Fruit fly (Drosophila melanogaster): ENCODE measurements around the gene mRpS25.

Gene mRpS25

DNA sequence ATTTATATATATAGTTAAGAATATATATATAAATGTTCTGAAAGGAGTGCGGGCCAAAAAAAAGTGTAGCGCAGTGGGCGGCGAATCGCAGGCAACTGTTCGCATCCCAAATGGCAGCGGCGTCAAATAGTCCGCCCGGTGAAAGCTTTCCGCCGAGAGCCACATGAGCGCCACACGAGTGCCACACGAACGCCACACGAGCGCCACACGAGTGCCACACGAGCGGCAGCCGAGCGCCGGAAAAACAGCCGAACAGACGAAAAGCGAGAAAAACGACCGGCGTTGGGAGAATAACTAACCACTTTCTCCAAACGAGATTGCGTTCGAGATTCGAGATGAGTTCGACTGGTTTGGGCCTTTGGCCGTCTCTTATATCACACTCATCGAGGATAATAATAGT, 8.7 kb upstream of the mRpS25 start:
- TF ChIP-seq CG5204 (GFP tag; optimal IDR thresholded peaks at IDR 0.05): no peak
- no peak for TF ChIP-seq Crg-1 (GFP tag; optimal IDR thresholded peaks at IDR 0.05)
- TF ChIP-seq CG14711 (tag; optimal IDR thresholded peaks at IDR 0.05): no peak
- TF ChIP-seq pad (GFP tag; optimal IDR thresholded peaks at IDR 0.05): no peak

DNA sequence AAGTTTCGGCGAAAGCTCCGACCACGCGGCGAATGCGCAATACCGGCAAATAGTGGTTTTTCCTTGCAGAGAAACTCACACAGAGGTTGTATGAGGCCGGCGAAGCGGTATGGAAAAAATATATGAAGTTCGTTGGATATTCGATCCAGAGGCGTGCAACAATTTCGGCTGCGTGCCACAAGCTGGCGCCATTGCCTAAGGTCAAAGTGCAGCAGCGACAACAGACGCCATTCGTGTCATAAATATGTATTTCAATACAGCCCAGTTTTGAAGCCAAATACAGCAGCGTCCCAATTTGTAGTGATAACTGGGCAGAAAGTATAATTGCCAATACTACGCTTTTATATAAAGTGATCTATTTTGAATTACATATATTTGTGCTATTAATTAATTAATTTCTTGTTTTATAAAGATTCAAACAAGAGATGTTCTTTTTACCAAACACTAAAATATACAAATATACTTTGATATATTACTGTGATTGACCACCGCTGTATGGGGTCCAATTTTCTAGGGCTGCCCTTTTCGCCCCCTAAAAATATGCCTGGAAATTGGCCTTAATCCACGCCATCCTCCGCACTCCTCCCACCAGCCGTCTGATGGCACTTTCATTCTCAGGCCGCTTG, 6.3 kb upstream of the mRpS25 start:
- no peak for TF ChIP-seq CG12768 (GFP tag; optimal IDR thresholded peaks at IDR 0.05)
- TF ChIP-seq CG1620 (GFP tag; optimal IDR thresholded peaks at IDR 0.05): no peak
- no peak for TF ChIP-seq Mnt (GFP tag; optimal IDR thresholded peaks at IDR 0.05)
- no peak for TF ChIP-seq cic (GFP tag; optimal IDR thresholded peaks at IDR 0.05)
- TF ChIP-seq bab1 (GFP tag; optimal IDR thresholded peaks at IDR 0.05): no peak
- TF ChIP-seq CG5204 (GFP tag; optimal IDR thresholded peaks at IDR 0.05): no peak
- no peak for TF ChIP-seq CG11617 (GFP tag; optimal IDR thresholded peaks at IDR 0.05)
- no peak for TF ChIP-seq ovo (GFP tag; optimal IDR thresholded peaks at IDR 0.05)
- TF ChIP-seq kay (GFP tag; ENCODE audit: borderline replicate concordance): no peak
- TF ChIP-seq toe (GFP tag; optimal IDR thresholded peaks at IDR 0.05): no peak
- no peak for TF ChIP-seq cnc (optimal IDR thresholded peaks at IDR 0.05)
- TF ChIP-seq CG7045 (GFP tag; optimal IDR thresholded peaks at IDR 0.05): no peak
- no peak for TF ChIP-seq CG14711 (tag; optimal IDR thresholded peaks at IDR 0.05)
- no peak for TF ChIP-seq Clk (GFP tag; optimal IDR thresholded peaks at IDR 0.05)
- TF ChIP-seq Hr96 (GFP tag; optimal IDR thresholded peaks at IDR 0.05): no peak
- no peak for TF ChIP-seq pad (GFP tag; optimal IDR thresholded peaks at IDR 0.05)

DNA sequence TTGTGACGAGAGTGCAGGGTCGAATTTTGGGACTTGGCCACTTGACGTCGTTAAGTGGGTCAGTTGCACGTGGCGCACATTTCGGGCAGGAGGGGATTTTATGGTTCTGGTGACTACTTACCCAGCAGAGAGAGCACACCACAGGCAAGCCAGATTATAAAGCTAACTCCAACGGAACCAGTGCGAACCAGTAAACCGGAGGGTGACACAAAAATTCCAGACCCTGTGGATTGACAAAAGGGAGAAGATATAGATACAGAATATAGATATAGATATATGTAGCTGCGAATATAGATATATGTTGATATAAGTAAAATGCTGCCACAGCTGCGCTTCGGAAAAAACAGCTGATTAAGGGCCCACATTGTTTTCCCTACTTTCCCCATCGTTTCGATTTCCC, 5.7 kb upstream of the mRpS25 start:
- TF ChIP-seq kay (GFP tag; ENCODE audit: borderline replicate concordance) (peak; percentile 30), bab1 (GFP tag; optimal IDR thresholded peaks at IDR 0.05) (no peak), CG7101 (tag; optimal IDR thresholded peaks at IDR 0.05) (no peak), Crg-1 (GFP tag; optimal IDR thresholded peaks at IDR 0.05) (no peak), Mnt (GFP tag; optimal IDR thresholded peaks at IDR 0.05) (peak; percentile 22), CG12768 (GFP tag; optimal IDR thresholded peaks at IDR 0.05) (no peak), CG14711 (tag; optimal IDR thresholded peaks at IDR 0.05) (no peak)

DNA sequence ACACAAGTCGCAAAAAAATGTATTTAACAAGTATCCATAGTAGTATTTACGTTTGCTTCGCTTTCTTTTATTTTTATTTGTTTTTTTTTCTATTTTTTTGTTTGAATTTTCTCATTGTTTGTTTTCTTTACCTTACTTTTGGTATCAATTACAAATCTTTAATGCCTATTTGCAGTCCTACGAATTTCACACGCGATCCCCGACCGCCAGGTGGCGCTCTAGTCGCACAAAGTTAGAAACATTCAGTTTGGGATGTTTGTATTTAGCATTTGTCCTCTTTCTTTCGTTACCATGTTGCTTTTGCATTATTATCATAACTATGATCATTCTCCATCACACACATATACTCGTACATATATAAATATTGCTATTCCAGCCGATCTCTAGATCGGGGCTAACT, 2.5 kb upstream of the mRpS25 start:
- no peak for TF ChIP-seq Hr96 (GFP tag; optimal IDR thresholded peaks at IDR 0.05)

DNA sequence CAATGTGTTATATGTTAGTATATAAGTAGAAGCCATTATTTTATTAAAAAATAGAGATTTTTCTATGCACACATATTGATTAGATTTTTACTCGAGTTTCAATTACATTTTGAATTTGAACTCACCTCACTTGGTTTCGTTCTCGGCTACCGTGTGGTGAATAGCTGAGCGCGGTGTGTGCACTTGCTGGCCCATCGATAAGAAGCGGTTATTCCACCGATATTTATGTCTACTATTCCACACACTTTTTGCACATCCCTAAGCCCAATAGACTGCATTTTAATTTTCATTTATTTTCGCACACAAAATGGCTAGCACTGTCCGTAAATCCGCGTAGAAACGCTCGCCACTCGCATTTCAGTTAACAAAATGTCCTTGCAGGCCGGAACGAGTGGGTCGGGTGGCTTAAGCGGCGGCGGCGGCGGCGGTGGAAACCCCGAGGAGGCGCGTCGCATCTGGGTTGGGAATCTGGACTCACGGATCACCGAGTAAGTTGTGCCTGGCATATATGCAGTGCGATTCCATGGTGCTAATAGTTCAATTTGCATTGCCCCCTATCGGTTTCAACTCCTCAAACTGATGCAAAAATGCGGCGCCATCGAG, 2.3 kb downstream of the mRpS25 start, which contains the start of gene CG14414:
Gene CG14414, plus strand, starts transcription at position 242 of the 603 bp plus-strand sequence.
- TF ChIP-seq Hr96 (GFP tag; optimal IDR thresholded peaks at IDR 0.05) (no peak), toe (GFP tag; optimal IDR thresholded peaks at IDR 0.05) (no peak), CG7045 (GFP tag; optimal IDR thresholded peaks at IDR 0.05) (no peak), cnc (optimal IDR thresholded peaks at IDR 0.05) (no peak), ovo (GFP tag; optimal IDR thresholded peaks at IDR 0.05) (no peak), CG1620 (GFP tag; optimal IDR thresholded peaks at IDR 0.05) (no peak), cic (GFP tag; optimal IDR thresholded peaks at IDR 0.05) (no peak), pad (GFP tag; optimal IDR thresholded peaks at IDR 0.05) (no peak), Crg-1 (GFP tag; optimal IDR thresholded peaks at IDR 0.05) (no peak), CG7101 (tag; optimal IDR thresholded peaks at IDR 0.05) (no peak), CG14711 (tag; optimal IDR thresholded peaks at IDR 0.05) (no peak), Mnt (GFP tag; optimal IDR thresholded peaks at IDR 0.05) (no peak), CG33017 (tag; optimal IDR thresholded peaks at IDR 0.05) (no peak), bab1 (GFP tag; optimal IDR thresholded peaks at IDR 0.05) (no peak), tj (GFP tag; optimal IDR thresholded peaks at IDR 0.05) (no peak), CG5204 (GFP tag; optimal IDR thresholded peaks at IDR 0.05) (no peak)
